Worm (Caenorhabditis elegans) whole organism, late embryonic: Measurements from ENCODE around the gene asp-14.

Experiments
- F13H6.1 ChIP-seq: sonication (generic microtip); optimal IDR thresholded peaks from 2 replicates; lab custom pipeline; 2016; ENCODE audit warnings: missing genetic modification characterization, missing compliant biosample characterization
- ama-1 ChIP-seq: fragments of 150-350 bp; optimal IDR thresholded peaks from 2 replicates; lab custom pipeline; 2014
- ceh-14 ChIP-seq: sonication (generic microtip); optimal IDR thresholded peaks from 2 replicates; lab custom pipeline; 2016; ENCODE audit warnings: missing genotype, missing genetic modification characterization, missing compliant biosample characterization
- ceh-19 ChIP-seq: fragments of 200-800 bp; sonication (Bioruptor generic); optimal IDR thresholded peaks from 2 replicates; lab custom pipeline; 2018; ENCODE audit warnings: mild to moderate bottlenecking, missing genetic modification characterization, missing compliant biosample characterization
- ceh-30 ChIP-seq: fragments of 150-350 bp; optimal IDR thresholded peaks from 2 replicates; lab custom pipeline; 2014; ENCODE audit warnings: missing biosample characterization, missing genetic modification characterization
- ceh-48 ChIP-seq: sonication (generic microtip); optimal IDR thresholded peaks from 2 replicates; lab custom pipeline; 2016; ENCODE audit warnings: missing genetic modification characterization, inconsistent platforms, missing compliant biosample characterization
- elt-2 ChIP-seq: sonication (generic microtip); optimal IDR thresholded peaks from 2 replicates; lab custom pipeline; 2016; ENCODE audit warnings: missing genetic modification reagents, missing genetic modification characterization, missing compliant biosample characterization
- fkh-10 ChIP-seq: fragments of 150-350 bp; optimal IDR thresholded peaks from 2 replicates; lab custom pipeline; 2014; ENCODE audit warnings: missing biosample characterization, missing genetic modification reagents, missing genetic modification characterization
- hlh-6 ChIP-seq: sonication (generic microtip); optimal IDR thresholded peaks from 2 replicates; lab custom pipeline; 2016; ENCODE audit warnings: missing genotype, missing genetic modification characterization, missing compliant biosample characterization
- nfya-1 ChIP-seq: sonication (generic microtip); optimal IDR thresholded peaks from 2 replicates; lab custom pipeline; 2017; ENCODE audit warnings: missing genetic modification characterization, mild to moderate bottlenecking, missing compliant biosample characterization, antibody characterized with exemption, moderate library complexity
- nhr-11 ChIP-seq: fragments of 150-350 bp; optimal IDR thresholded peaks from 2 replicates; lab custom pipeline; 2014; ENCODE audit warnings: missing biosample characterization, missing genetic modification characterization
- pqm-1 ChIP-seq: sonication (generic microtip); optimal IDR thresholded peaks from 2 replicates; lab custom pipeline; 2016; ENCODE audit warnings: missing genetic modification characterization, missing compliant biosample characterization

ce11 chrX:6405905-6406304 lies 40.6 kb downstream of the asp-14 start:
- TF ChIP-seq pqm-1 (tag; lab: Kevin White, UChicago) (no peak), hlh-6 (tag; lab: Kevin White, UChicago) (no peak), ceh-19 (GFP tag; lab: Kevin White, UChicago) (no peak), ceh-30 (no peak), nfya-1 (no peak), fkh-10 (no peak), ama-1 (no peak), nhr-11 (tag; lab: Kevin White, UChicago) (no peak), elt-2 (tag; lab: Kevin White, UChicago) (no peak), ceh-14 (no peak), F13H6.1 (tag; lab: Kevin White, UChicago) (no peak), ceh-48 (tag; lab: Kevin White, UChicago) (no peak)
